Fruit fly (Drosophila melanogaster) Kc167 (cell line): ENCODE results near the gene CG13042.

ENCODE experiments used
- Sin3A ChIP-seq: fragments of >200 bp; optimal IDR thresholded peaks from 2 replicates; lab custom pipeline; 2018; ENCODE audit warnings: missing external identifiers
- h ChIP-seq: fragments of >200 bp; optimal IDR thresholded peaks from 3 replicates; lab custom pipeline; 2018; ENCODE audit warnings: missing external identifiers
- psq ChIP-seq: fragments of >200 bp; optimal IDR thresholded peaks from 2 replicates; lab custom pipeline; 2017; ENCODE audit warnings: missing external identifiers
- ttk ChIP-seq: sonication (Bioruptor generic); optimal IDR thresholded peaks from 2 replicates; lab custom pipeline; 2017; ENCODE audit warnings: missing external identifiers

dm6 chr3L:16334876-16335275 lies 26.6 kb upstream of the CG13042 start:
- no peak for TF ChIP-seq psq
- no peak for TF ChIP-seq h (lab: Kevin White, UChicago)
- no peak for TF ChIP-seq ttk (lab: Kevin White, UChicago)
- no peak for TF ChIP-seq Sin3A (lab: Kevin White, UChicago)
